Worm (Caenorhabditis elegans): ENCODE data around the gene B0524.3.

DNA sequence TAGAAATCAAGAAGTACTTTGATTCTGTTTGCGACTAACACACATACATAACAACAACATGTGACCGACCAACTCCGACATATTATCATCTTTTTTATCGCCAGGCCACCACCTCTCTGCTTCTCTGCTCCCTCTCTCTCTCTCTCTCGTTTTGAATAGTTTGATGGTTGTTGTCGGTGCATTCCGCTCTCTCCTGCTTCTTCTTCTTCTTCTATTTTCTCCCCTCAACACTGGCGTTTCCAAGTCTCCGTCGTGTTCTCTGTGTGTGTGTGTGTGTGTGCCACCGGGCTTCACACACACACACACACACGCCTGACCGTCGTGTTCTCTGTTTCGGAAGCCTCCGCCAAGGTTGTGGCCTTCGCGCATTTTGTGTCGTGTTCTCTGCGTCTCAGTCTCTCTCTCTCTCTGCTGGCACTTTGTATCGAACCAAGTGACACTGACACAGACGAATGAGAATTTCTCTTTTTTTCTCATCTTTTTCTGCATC is 37.6 kb downstream of the B0524.3 start:
- TF ChIP-seq dmd-4 (tag; optimal IDR thresholded peaks at IDR 0.05; ENCODE audit: borderline replicate concordance) (peak; percentile 40), ama-1 (optimal IDR thresholded peaks at IDR 0.05) (no peak), pag-3 (tag; optimal IDR thresholded peaks at IDR 0.05; ENCODE audit: borderline replicate concordance) (peak; percentile 54)

Measured in whole organism, late embryonic.